Fruit fly (Drosophila melanogaster): Measurements from ENCODE around the gene CG10280.

DNA sequence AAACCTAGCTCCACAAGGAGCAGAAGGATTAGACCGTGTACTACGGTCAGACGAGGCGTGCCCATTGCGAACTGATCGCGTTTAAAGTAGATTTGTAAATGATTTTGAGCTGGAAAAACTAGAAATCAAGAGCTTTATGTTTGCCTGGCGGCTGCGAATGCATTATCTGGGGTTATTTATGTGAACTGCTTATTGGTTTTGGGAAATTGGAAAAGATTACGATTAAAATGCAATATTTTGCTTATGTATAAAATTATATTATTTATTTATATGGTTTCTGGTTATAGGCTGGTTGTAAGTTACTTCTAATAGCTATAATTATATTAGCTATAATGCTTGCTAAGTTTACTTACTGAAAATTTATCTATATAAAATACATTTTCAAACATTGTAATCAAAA is 15.4 kb upstream of the CG10280 start, which contains the start of gene CtsL3:
- TF ChIP-seq ttk (optimal IDR thresholded peaks at IDR 0.05) (no peak), Myc (optimal IDR thresholded peaks at IDR 0.05) (no peak), Sin3A (optimal IDR thresholded peaks at IDR 0.05) (no peak), h (optimal IDR thresholded peaks at IDR 0.05) (no peak), insv (optimal IDR thresholded peaks at IDR 0.05) (no peak), psq (optimal IDR thresholded peaks at IDR 0.05) (no peak)

All from Kc167 (cell line).